Worm (Caenorhabditis elegans) whole organism, L4 larva: Measurements from ENCODE around the gene col-162.

ENCODE experiments used
- D1046.2 ChIP-seq: fragments of 200-800 bp; sonication (Bioruptor generic); IDR thresholded peaks from 2 replicates; pipeline ENCODE4 v1.3.6; 2022; ENCODE audit warnings: missing genetic modification characterization, missing compliant biosample characterization
- F37D6.2 ChIP-seq: sonication (generic microtip); optimal IDR thresholded peaks from 2 replicates; lab custom pipeline; 2016; ENCODE audit warnings: mild to moderate bottlenecking, missing genetic modification characterization, missing compliant biosample characterization
- F44E2.7 ChIP-seq: fragments of 200-800 bp; sonication (Bioruptor generic); IDR thresholded peaks from 2 replicates; pipeline ENCODE4 v2.1.2; 2022; ENCODE audit warnings: missing genetic modification characterization, missing compliant biosample characterization
- F49E8.2 ChIP-seq: sonication (generic microtip); optimal IDR thresholded peaks from 2 replicates; lab custom pipeline; 2016; ENCODE audit warnings: missing compliant biosample characterization, mild to moderate bottlenecking, missing genetic modification characterization, borderline replicate concordance
- T20F7.1 ChIP-seq: fragments of 200-800 bp; sonication (Bioruptor generic); optimal IDR thresholded peaks from 2 replicates; lab custom pipeline; 2018; ENCODE audit warnings: mild to moderate bottlenecking, missing genetic modification characterization, missing compliant biosample characterization
- T26A8.4 ChIP-seq: fragments of 200-800 bp; sonication (Bioruptor generic); IDR thresholded peaks from 2 replicates; pipeline ENCODE4 v1.3.6; 2022; ENCODE audit warnings: missing genetic modification characterization, missing compliant biosample characterization
- Y48G9A.11 ChIP-seq: fragments of 200-800 bp; sonication (Bioruptor generic); IDR thresholded peaks from 2 replicates; pipeline ENCODE4 v1.3.6; 2022; ENCODE audit warnings: missing genetic modification reagents, missing genetic modification characterization, missing compliant biosample characterization
- Y5F2A.4 ChIP-seq: fragments of 200-800 bp; sonication (Bioruptor generic); optimal IDR thresholded peaks from 2 replicates; lab custom pipeline; 2018; ENCODE audit warnings: mild to moderate bottlenecking, missing genetic modification characterization, missing compliant biosample characterization
- ZK337.2 ChIP-seq: fragments of 200-800 bp; sonication (Bioruptor generic); IDR thresholded peaks from 2 replicates; pipeline ENCODE4 v1.3.6; 2022; ENCODE audit warnings: missing genetic modification reagents, missing genetic modification characterization, missing compliant biosample characterization
- ZK546.5 ChIP-seq, 2 experiments: sonication (generic microtip); optimal IDR thresholded peaks; 2 replicates each; lab custom pipeline; 2017; ENCODE audit warnings: missing biosample characterization in 2 of 2, missing genetic modification characterization in 2 of 2
- aha-1 ChIP-seq: fragments of 150-350 bp; peaks from one replicate; lab custom pipeline; 2014; ENCODE audit warnings: missing biosample characterization, missing genetic modification characterization
- aly-2 ChIP-seq: sonication (generic microtip); optimal IDR thresholded peaks from 2 replicates; lab custom pipeline; 2018; ENCODE audit warnings: missing biosample characterization, missing genetic modification characterization
- ama-1 ChIP-seq: fragments of 150-350 bp; optimal IDR thresholded peaks from 2 replicates; lab custom pipeline; 2014; ENCODE audit warnings: inconsistent platforms, mixed read lengths
- ceh-20 ChIP-seq: fragments of 200-800 bp; sonication (Bioruptor generic); IDR thresholded peaks from 2 replicates; pipeline ENCODE4 v1.3.6; 2022; ENCODE audit warnings: missing genetic modification reagents, missing genetic modification characterization, missing compliant biosample characterization
- ceh-32 ChIP-seq: sonication (generic microtip); optimal IDR thresholded peaks from 2 replicates; lab custom pipeline; 2016; ENCODE audit warnings: mild to moderate bottlenecking, missing genetic modification characterization, missing compliant biosample characterization; ENCODE audit not compliant: poor library complexity
- ceh-62 ChIP-seq: sonication (generic microtip); optimal IDR thresholded peaks from 2 replicates; lab custom pipeline; 2017; ENCODE audit warnings: missing biosample characterization, missing genetic modification characterization
- ceh-82 ChIP-seq: sonication (generic microtip); optimal IDR thresholded peaks from 2 replicates; lab custom pipeline; 2017; ENCODE audit warnings: missing biosample characterization, missing genetic modification characterization
- daf-16 ChIP-seq, 3 experiments: sonication (generic microtip); optimal IDR thresholded peaks; 2 replicates each; lab custom pipeline; 2016 to 2017; ENCODE audit warnings: missing genetic modification characterization in 3 of 3, missing genetic modification reagents in 3 of 3, mild to moderate bottlenecking in 2 of 3, missing compliant biosample characterization in 2 of 3, missing biosample characterization in 1 of 3, moderate library complexity in 1 of 3
- daf-19 ChIP-seq: fragments of 200-800 bp; sonication (Bioruptor generic); conservative IDR thresholded peaks from 2 replicates; pipeline ENCODE4 v1.3.6; 2022; ENCODE audit warnings: missing genetic modification characterization, missing compliant biosample characterization
- dmd-8 ChIP-seq: fragments of 200-800 bp; sonication (Bioruptor generic); IDR thresholded peaks from 2 replicates; pipeline ENCODE4 v1.3.6; 2022; ENCODE audit warnings: missing genetic modification characterization, missing compliant biosample characterization
- duxl-1 ChIP-seq: sonication (generic microtip); optimal IDR thresholded peaks from 2 replicates; lab custom pipeline; 2016; ENCODE audit warnings: mild to moderate bottlenecking, missing genetic modification characterization, moderate library complexity, missing compliant biosample characterization; ENCODE audit not compliant: poor library complexity
- dve-1 ChIP-seq: sonication (generic microtip); optimal IDR thresholded peaks from 2 replicates; lab custom pipeline; 2017; ENCODE audit warnings: antibody characterized with exemption, mild to moderate bottlenecking, missing genetic modification characterization, missing compliant biosample characterization; ENCODE audit not compliant: insufficient read depth
- fos-1 ChIP-seq: fragments of 150-350 bp; optimal IDR thresholded peaks from 2 replicates; lab custom pipeline; 2014; ENCODE audit warnings: missing biosample characterization, missing genetic modification characterization
- hif-1 ChIP-seq, 2 experiments: sonication (generic microtip); optimal IDR thresholded peaks; 2 replicates each; lab custom pipeline; 2016 to 2017; ENCODE audit warnings: missing compliant biosample characterization in 2 of 2, missing genetic modification characterization in 2 of 2, missing genetic modification reagents in 2 of 2, missing genotype in 2 of 2, mild to moderate bottlenecking in 1 of 2
- hlh-30 ChIP-seq: sonication (generic microtip); optimal IDR thresholded peaks from 2 replicates; lab custom pipeline; 2017; ENCODE audit warnings: antibody characterized with exemption, mild to moderate bottlenecking, missing genetic modification characterization, missing compliant biosample characterization; ENCODE audit not compliant: insufficient read depth
- hmg-1.1 ChIP-seq: fragments of 200-800 bp; sonication (Bioruptor generic); IDR thresholded peaks from 2 replicates; pipeline ENCODE4 v1.3.6; 2022; ENCODE audit warnings: missing genetic modification reagents, missing genetic modification characterization, missing compliant biosample characterization
- jun-1 ChIP-seq: fragments of 150-350 bp; optimal IDR thresholded peaks from 2 replicates; lab custom pipeline; 2014; ENCODE audit warnings: missing biosample characterization, missing genetic modification reagents, missing genetic modification characterization
- lin-1 ChIP-seq: fragments of 200-800 bp; sonication (Bioruptor generic); IDR thresholded peaks from 2 replicates; pipeline ENCODE4 v1.3.6; 2022; ENCODE audit warnings: missing genetic modification reagents, missing genetic modification characterization, missing compliant biosample characterization
- lin-13 ChIP-seq: fragments of 150-350 bp; optimal IDR thresholded peaks from 2 replicates; lab custom pipeline; 2014; ENCODE audit warnings: missing biosample characterization, missing genetic modification reagents, missing genetic modification characterization
- lin-29 ChIP-seq: fragments of 200-800 bp; sonication (Bioruptor generic); IDR thresholded peaks from 2 replicates; pipeline ENCODE4 v1.3.6; 2022; ENCODE audit warnings: missing genetic modification reagents, missing genetic modification characterization, missing compliant biosample characterization
- lin-39 ChIP-seq: fragments of 150-350 bp; optimal IDR thresholded peaks from 2 replicates; lab custom pipeline; 2014; ENCODE audit warnings: missing biosample characterization, missing genetic modification reagents, missing genetic modification characterization
- madf-5 ChIP-seq, 2 experiments: fragments of 200-800 bp; sonication (Bioruptor generic); IDR thresholded peaks; 2 replicates each; pipeline ENCODE4 v1.3.6; 2022; ENCODE audit warnings: missing compliant biosample characterization in 2 of 2, missing genetic modification characterization in 2 of 2
- mep-1 ChIP-seq: fragments of 150-350 bp; sonication (generic microtip); optimal IDR thresholded peaks from 3 replicates; lab custom pipeline; 2014; ENCODE audit warnings: missing biosample characterization, missing genetic modification characterization
- mxl-2 ChIP-seq: fragments of 200-800 bp; sonication (Bioruptor generic); conservative IDR thresholded peaks from 2 replicates; pipeline ENCODE4 v1.3.6; 2022; ENCODE audit warnings: missing genetic modification reagents, missing genetic modification characterization, missing compliant biosample characterization
- nhr-10 ChIP-seq: fragments of 150-350 bp; optimal IDR thresholded peaks from 2 replicates; lab custom pipeline; 2014; ENCODE audit warnings: missing biosample characterization, missing genetic modification characterization
- nhr-102 ChIP-seq: sonication (generic microtip); optimal IDR thresholded peaks from 2 replicates; lab custom pipeline; 2016; ENCODE audit warnings: mild to moderate bottlenecking, missing genetic modification characterization, moderate library complexity, missing compliant biosample characterization
- nhr-11 ChIP-seq: fragments of 150-350 bp; optimal IDR thresholded peaks from 2 replicates; lab custom pipeline; 2014; ENCODE audit warnings: missing biosample characterization, missing genetic modification characterization
- nhr-237 ChIP-seq: sonication (generic microtip); optimal IDR thresholded peaks from 2 replicates; lab custom pipeline; 2017; ENCODE audit warnings: missing biosample characterization, missing genetic modification characterization
- nhr-41 ChIP-seq: fragments of 200-800 bp; sonication (Bioruptor generic); IDR thresholded peaks from 2 replicates; pipeline ENCODE4 v1.3.6; 2022; ENCODE audit warnings: missing genetic modification reagents, missing genetic modification characterization, missing compliant biosample characterization
- nhr-48 ChIP-seq: sonication (generic microtip); optimal IDR thresholded peaks from 2 replicates; lab custom pipeline; 2016; ENCODE audit warnings: mild to moderate bottlenecking, missing genetic modification characterization, missing compliant biosample characterization
- nhr-76 ChIP-seq: fragments of 150-350 bp; optimal IDR thresholded peaks from 2 replicates; lab custom pipeline; 2014; ENCODE audit warnings: missing biosample characterization, missing genetic modification characterization
- skn-1 ChIP-seq: fragments of 150-350 bp; optimal IDR thresholded peaks from 2 replicates; lab custom pipeline; 2014; ENCODE audit warnings: missing biosample characterization, missing genetic modification characterization
- snpc-1.2 ChIP-seq: fragments of 200-800 bp; sonication (Bioruptor generic); IDR thresholded peaks from 2 replicates; pipeline ENCODE4 v1.3.6; 2022; ENCODE audit warnings: missing genetic modification reagents, missing genetic modification characterization, missing compliant biosample characterization
- spr-1 ChIP-seq: sonication (generic microtip); optimal IDR thresholded peaks from 2 replicates; lab custom pipeline; 2016; ENCODE audit warnings: mild to moderate bottlenecking, missing genetic modification characterization, missing compliant biosample characterization
- spr-3 ChIP-seq: fragments of 200-800 bp; sonication (Bioruptor generic); optimal IDR thresholded peaks from 2 replicates; lab custom pipeline; 2018; ENCODE audit warnings: mild to moderate bottlenecking, missing genetic modification characterization, missing compliant biosample characterization
- tra-1 ChIP-seq: fragments of 200-800 bp; sonication (Bioruptor generic); IDR thresholded peaks from 2 replicates; pipeline ENCODE4 v1.3.6; 2022; ENCODE audit warnings: missing genetic modification reagents, missing genetic modification characterization, missing compliant biosample characterization
- unc-130 ChIP-seq: sonication (generic microtip); optimal IDR thresholded peaks from 2 replicates; lab custom pipeline; 2016; ENCODE audit warnings: missing genetic modification reagents, missing genetic modification characterization, missing compliant biosample characterization
- vab-7 ChIP-seq: fragments of 200-800 bp; sonication (Bioruptor generic); IDR thresholded peaks from 2 replicates; pipeline ENCODE4 v1.3.6; 2022; ENCODE audit warnings: missing genetic modification reagents, missing genetic modification characterization, missing compliant biosample characterization
- zag-1 ChIP-seq: fragments of 150-350 bp; optimal IDR thresholded peaks from 2 replicates; lab custom pipeline; 2014; ENCODE audit warnings: missing biosample characterization, missing genetic modification characterization
- zfp-2 ChIP-seq: sonication (generic microtip); optimal IDR thresholded peaks from 2 replicates; lab custom pipeline; 2016; ENCODE audit warnings: mild to moderate bottlenecking, missing genetic modification characterization, missing compliant biosample characterization
- zip-11 ChIP-seq: fragments of 200-800 bp; sonication (Bioruptor generic); IDR thresholded peaks from 2 replicates; pipeline ENCODE4 v1.3.6; 2022; ENCODE audit warnings: missing genetic modification characterization, missing compliant biosample characterization
- zip-2 ChIP-seq: fragments of 150-350 bp; optimal IDR thresholded peaks from 2 replicates; lab custom pipeline; 2014; ENCODE audit warnings: missing biosample characterization, missing genetic modification characterization

The col-162 gene

ce11 chrV:13462974-13463373 is 21.2 kb downstream of the col-162 start, which contains the start of gene frm-10 (continued):
- TF ChIP-seq madf-5 (GFP tag; IDR thresholded peaks at IDR 0.05; lab: Robert Waterston, UW) (no peak), lin-13 (peak; percentile 58), F37D6.2 (tag; lab: Kevin White, UChicago) (no peak), zip-2 (no peak), nhr-76 (no peak), lin-1 (GFP tag; lab: Robert Waterston, UW) (peak; percentile 69; the same call in 1 of the 2 replicates), nhr-11 (tag; lab: Kevin White, UChicago) (peak; percentile 45), nhr-102 (peak; percentile 47), zag-1 (no peak), mep-1 (tag; lab: Kevin White, UChicago) (peak; percentile 83), F44E2.7 (GFP tag; lab: Robert Waterston, UW) (no peak), daf-19 (GFP tag; lab: Robert Waterston, UW) (no peak), skn-1 (tag; lab: Kevin White, UChicago) (no peak), mxl-2 (GFP tag; lab: Robert Waterston, UW) (no peak), ceh-20 (GFP tag; lab: Robert Waterston, UW) (peak; percentile 42; the same call in 1 of the 2 replicates), aly-2 (tag; lab: Kevin White, UChicago) (no peak), hlh-30 (peak; percentile 97), ceh-82 (tag; lab: Kevin White, UChicago) (no peak), dve-1 (peak; percentile 93), lin-39 (no peak), ZK546.5 (tag; optimal IDR thresholded peaks at IDR 0.05; lab: Kevin White, UChicago) (no peak), hif-1 (tag; optimal IDR thresholded peaks at IDR 0.05; lab: Kevin White, UChicago) (peak in 1 of 2 experiments; percentile 76), ama-1 (no peak), ceh-32 (tag; lab: Kevin White, UChicago) (no peak), nhr-237 (tag; lab: Kevin White, UChicago) (no peak), ceh-62 (tag; lab: Kevin White, UChicago) (no peak), tra-1 (GFP tag; lab: Robert Waterston, UW) (0 out of 2 replicates have a peak, but pooled peaks have one; percentile 48), F49E8.2 (tag; lab: Kevin White, UChicago) (no peak), daf-16 (GFP tag; optimal IDR thresholded peaks at IDR 0.05; lab: Kevin White, UChicago) (no peak), daf-16 (tag; optimal IDR thresholded peaks at IDR 0.05; lab: Kevin White, UChicago) (peak; percentile 81), Y5F2A.4 (GFP tag; lab: Kevin White, UChicago) (no peak), hmg-1.1 (GFP tag; lab: Robert Waterston, UW) (peak; percentile 66; the same call in 1 of the 2 replicates), aha-1 (tag; lab: Kevin White, UChicago) (no peak), D1046.2 (GFP tag; lab: Robert Waterston, UW) (no peak), vab-7 (GFP tag; lab: Robert Waterston, UW) (no peak), zfp-2 (tag; lab: Kevin White, UChicago) (no peak), nhr-41 (GFP tag; lab: Robert Waterston, UW) (no peak), spr-3 (GFP tag; lab: Kevin White, UChicago) (no peak), spr-1 (tag; lab: Kevin White, UChicago) (peak; percentile 11), T20F7.1 (GFP tag; lab: Kevin White, UChicago) (peak; percentile 80), lin-29 (no peak), nhr-10 (tag; lab: Kevin White, UChicago) (no peak), T26A8.4 (GFP tag; lab: Robert Waterston, UW) (peak; percentile 37; the same call in 1 of the 2 replicates), jun-1 (peak; percentile 28), zip-11 (GFP tag; lab: Robert Waterston, UW) (no peak), duxl-1 (tag; lab: Kevin White, UChicago) (no peak), dmd-8 (no peak), unc-130 (GFP tag; lab: Kevin White, UChicago) (no peak), ZK337.2 (GFP tag; lab: Robert Waterston, UW) (no peak), snpc-1.2 (GFP tag; lab: Robert Waterston, UW) (no peak), fos-1 (no peak), nhr-48 (tag; lab: Kevin White, UChicago) (peak; percentile 77), Y48G9A.11 (GFP tag; lab: Robert Waterston, UW) (no peak)
